Fruit fly (Drosophila melanogaster) whole organism, wandering third instar larva: ENCODE results near the gene rdhB.

ENCODE experiments used
- Dfd ChIP-seq: fragments of >200 bp; optimal IDR thresholded peaks from 2 replicates; lab custom pipeline; 2017; ENCODE audit warnings: missing biosample characterization, missing genetic modification characterization
- N ChIP-seq: fragments of >200 bp; optimal IDR thresholded peaks from 2 replicates; lab custom pipeline; 2018; ENCODE audit warnings: missing biosample characterization, missing external identifiers, missing genetic modification characterization

DNA sequence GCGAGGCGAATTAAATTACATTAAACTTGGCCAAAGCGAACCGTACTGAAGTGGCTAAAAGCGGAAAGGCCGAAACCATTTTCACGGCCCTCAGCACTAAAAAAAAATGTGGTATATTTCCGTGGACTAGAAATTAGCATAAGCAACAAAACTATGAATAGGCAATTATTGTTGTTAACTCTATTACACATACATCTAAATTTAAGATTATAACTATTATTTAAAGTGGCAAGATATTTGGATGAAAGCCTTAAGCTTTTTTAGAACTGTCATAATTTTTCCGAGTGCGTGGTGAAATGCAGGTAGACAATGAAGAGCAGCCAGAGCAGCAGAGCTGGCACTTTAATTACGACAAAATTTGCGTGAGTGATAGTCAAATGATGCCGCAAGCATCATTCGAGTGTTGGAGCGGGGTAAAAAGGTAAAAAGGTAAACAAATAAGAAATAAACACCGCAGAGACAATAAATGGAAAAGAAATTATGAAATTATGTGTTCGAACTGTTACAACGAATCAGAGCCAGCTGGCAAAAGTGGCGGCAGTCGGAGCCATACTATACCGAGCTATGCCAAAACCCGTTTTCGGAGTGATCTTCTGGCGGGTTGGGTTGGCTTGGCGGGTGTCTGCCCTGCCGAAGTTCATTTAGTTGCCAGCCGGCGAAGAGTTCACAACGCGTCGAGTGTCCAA lies 22.7 kb upstream of the rdhB start, which contains the start of gene CG7080:
- TF ChIP-seq Dfd = no peak
- no peak for TF ChIP-seq N
